Worm (Caenorhabditis elegans) whole organism, midembryonic: ENCODE results near the gene W04G3.11.

Experiments used
- T22C8.4 ChIP-seq: fragments of 200-800 bp; sonication (Bioruptor generic); IDR thresholded peaks from 2 replicates; pipeline ENCODE4 v1.3.6; 2022; ENCODE audit warnings: missing genetic modification characterization, missing compliant biosample characterization
- cog-1 ChIP-seq: sonication (generic microtip); optimal IDR thresholded peaks from 2 replicates; lab custom pipeline; 2016; ENCODE audit warnings: missing genetic modification characterization, missing compliant biosample characterization
- flt-1 ChIP-seq: fragments of 200-800 bp; sonication (Bioruptor generic); IDR thresholded peaks from 2 replicates; pipeline ENCODE4 v1.3.6; 2022; ENCODE audit warnings: missing genetic modification characterization, missing compliant biosample characterization
- klf-2 ChIP-seq: fragments of 200-800 bp; sonication (Bioruptor generic); conservative IDR thresholded peaks from 2 replicates; pipeline ENCODE4 v1.3.6; 2022; ENCODE audit warnings: missing genetic modification reagents, missing genetic modification characterization, missing compliant biosample characterization
- med-1 ChIP-seq: sonication (generic microtip); optimal IDR thresholded peaks from 2 replicates; lab custom pipeline; 2017; ENCODE audit warnings: missing genetic modification characterization, mild to moderate bottlenecking, missing compliant biosample characterization, antibody characterized with exemption, missing genetic modification reagents; ENCODE audit not compliant: insufficient read depth
- ref-1 ChIP-seq: fragments of 200-800 bp; sonication (Bioruptor generic); conservative IDR thresholded peaks from 2 replicates; pipeline ENCODE4 v1.3.6; 2022; ENCODE audit warnings: missing genetic modification reagents, missing genetic modification characterization, missing compliant biosample characterization
- tab-1 ChIP-seq: fragments of 200-800 bp; sonication (Bioruptor generic); IDR thresholded peaks from 2 replicates; pipeline ENCODE4 v1.3.6; 2022; ENCODE audit warnings: missing genetic modification characterization, missing compliant biosample characterization
- ztf-23 ChIP-seq: fragments of 200-800 bp; sonication (Bioruptor generic); IDR thresholded peaks from 2 replicates; pipeline ENCODE4 v1.3.6; 2022; ENCODE audit warnings: missing genetic modification reagents, missing genetic modification characterization, missing compliant biosample characterization
- ztf-29 ChIP-seq: fragments of 200-800 bp; sonication (Bioruptor generic); IDR thresholded peaks from 2 replicates; pipeline ENCODE4 v1.3.6; 2022; ENCODE audit warnings: missing genetic modification reagents, missing genetic modification characterization, missing compliant biosample characterization

W04G3.11 gene

ce11 chrX:11114420-11114819 lies 25.4 kb downstream of the W04G3.11 start:
- TF ChIP-seq flt-1 (GFP tag; lab: Robert Waterston, UW) (no peak), cog-1 (tag; lab: Kevin White, UChicago) (no peak), klf-2 (GFP tag; lab: Robert Waterston, UW) (no peak), med-1 (GFP tag; lab: Kevin White, UChicago) (no peak), ref-1 (GFP tag; lab: Robert Waterston, UW) (no peak), T22C8.4 (GFP tag; lab: Robert Waterston, UW) (no peak), ztf-29 (GFP tag; lab: Robert Waterston, UW) (no peak), ztf-23 (GFP tag; lab: Robert Waterston, UW) (no peak), tab-1 (no peak)

- TF ChIP-seq klf-2 (GFP tag; lab: Robert Waterston, UW) (no peak), ref-1 (GFP tag; lab: Robert Waterston, UW) (no peak), tab-1 (no peak), ztf-29 (GFP tag; lab: Robert Waterston, UW) (no peak), cog-1 (tag; lab: Kevin White, UChicago) (no peak), ztf-23 (GFP tag; lab: Robert Waterston, UW) (no peak), flt-1 (GFP tag; lab: Robert Waterston, UW) (no peak), T22C8.4 (GFP tag; lab: Robert Waterston, UW) (no peak), med-1 (GFP tag; lab: Kevin White, UChicago) (no peak)
Measured at ce11 chrX:11116723-11117122, 27.7 kb downstream of the W04G3.11 start, which contains the start of gene nlp-66. Gene nlp-66 (minus strand): TSS chrX:11116823.

ce11 chrX:11120808-11121207 lies 31.8 kb downstream of the W04G3.11 start, which contains the start of gene R08B4.3:
Gene R08B4.3 (minus strand): TSS chrX:11121005.
- TF ChIP-seq ztf-23 (GFP tag; lab: Robert Waterston, UW) (no peak), cog-1 (tag; lab: Kevin White, UChicago) (no peak), med-1 (GFP tag; lab: Kevin White, UChicago) (no peak), ref-1 (GFP tag; lab: Robert Waterston, UW) (no peak), ztf-29 (GFP tag; lab: Robert Waterston, UW) (no peak), flt-1 (GFP tag; lab: Robert Waterston, UW) (no peak), klf-2 (GFP tag; lab: Robert Waterston, UW) (no peak), tab-1 (no peak), T22C8.4 (GFP tag; lab: Robert Waterston, UW) (no peak)

- TF ChIP-seq ztf-29 (GFP tag; lab: Robert Waterston, UW): no peak
- TF ChIP-seq cog-1 (tag; lab: Kevin White, UChicago): no peak
- no peak for TF ChIP-seq ztf-23 (GFP tag; lab: Robert Waterston, UW)
- TF ChIP-seq klf-2 (GFP tag; lab: Robert Waterston, UW): no peak
- no peak for TF ChIP-seq T22C8.4 (GFP tag; lab: Robert Waterston, UW)
- no peak for TF ChIP-seq flt-1 (GFP tag; lab: Robert Waterston, UW)
- no peak for TF ChIP-seq med-1 (GFP tag; lab: Kevin White, UChicago)
Measured at ce11 chrX:11122412-11122811, 33.4 kb downstream of the W04G3.11 start.

- TF ChIP-seq tab-1 (no peak), ztf-23 (GFP tag; lab: Robert Waterston, UW) (no peak), ref-1 (GFP tag; lab: Robert Waterston, UW) (no peak), ztf-29 (GFP tag; lab: Robert Waterston, UW) (no peak), med-1 (GFP tag; lab: Kevin White, UChicago) (no peak), klf-2 (GFP tag; lab: Robert Waterston, UW) (no peak), cog-1 (tag; lab: Kevin White, UChicago) (no peak), flt-1 (GFP tag; lab: Robert Waterston, UW) (no peak), T22C8.4 (GFP tag; lab: Robert Waterston, UW) (no peak)
Measured at ce11 chrX:11123998-11124397, 35.0 kb downstream of the W04G3.11 start.

DNA sequence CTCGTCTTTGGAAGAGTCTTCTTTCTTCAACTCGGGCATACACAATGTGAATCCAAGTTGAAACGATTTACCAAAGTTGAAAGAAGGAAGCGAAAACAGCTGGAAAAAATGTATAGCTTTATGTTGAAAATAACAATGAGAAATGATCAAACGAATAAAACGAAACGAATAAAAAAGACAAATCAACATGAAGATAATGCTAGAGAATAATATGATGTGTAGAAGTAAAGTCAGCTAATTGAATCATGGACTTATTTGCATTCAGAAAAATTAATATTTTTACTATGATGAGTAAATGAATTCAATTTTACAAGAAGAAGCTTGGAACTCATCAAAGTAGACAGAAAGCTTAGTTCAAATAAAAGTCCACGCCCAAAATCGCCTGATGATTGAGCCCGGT lies 36.5 kb downstream of the W04G3.11 start, which contains the start of gene alr-1:
Gene alr-1, minus strand, starts transcription at position 101 of the 400 bp plus-strand sequence.
- TF ChIP-seq ztf-23 (GFP tag; lab: Robert Waterston, UW) (no peak), tab-1 (no peak)

ce11 chrX:11126259-11126658 lies 37.3 kb downstream of the W04G3.11 start:
- no peak for TF ChIP-seq ztf-23 (GFP tag; lab: Robert Waterston, UW)
- TF ChIP-seq flt-1 (GFP tag; lab: Robert Waterston, UW): no peak
- TF ChIP-seq cog-1 (tag; lab: Kevin White, UChicago): no peak
- TF ChIP-seq ztf-29 (GFP tag; lab: Robert Waterston, UW): no peak
- TF ChIP-seq tab-1: no peak
- no peak for TF ChIP-seq med-1 (GFP tag; lab: Kevin White, UChicago)
- TF ChIP-seq T22C8.4 (GFP tag; lab: Robert Waterston, UW): no peak
- no peak for TF ChIP-seq klf-2 (GFP tag; lab: Robert Waterston, UW)
- no peak for TF ChIP-seq ref-1 (GFP tag; lab: Robert Waterston, UW)

ce11 chrX:11132260-11132659 lies 43.3 kb downstream of the W04G3.11 start:
- no peak for TF ChIP-seq ztf-23 (GFP tag; lab: Robert Waterston, UW)
- TF ChIP-seq med-1 (GFP tag; lab: Kevin White, UChicago): no peak
- no peak for TF ChIP-seq ztf-29 (GFP tag; lab: Robert Waterston, UW)
- no peak for TF ChIP-seq tab-1
- TF ChIP-seq T22C8.4 (GFP tag; lab: Robert Waterston, UW): no peak
- TF ChIP-seq klf-2 (GFP tag; lab: Robert Waterston, UW): no peak
- TF ChIP-seq ref-1 (GFP tag; lab: Robert Waterston, UW): no peak
- no peak for TF ChIP-seq flt-1 (GFP tag; lab: Robert Waterston, UW)
- no peak for TF ChIP-seq cog-1 (tag; lab: Kevin White, UChicago)

DNA sequence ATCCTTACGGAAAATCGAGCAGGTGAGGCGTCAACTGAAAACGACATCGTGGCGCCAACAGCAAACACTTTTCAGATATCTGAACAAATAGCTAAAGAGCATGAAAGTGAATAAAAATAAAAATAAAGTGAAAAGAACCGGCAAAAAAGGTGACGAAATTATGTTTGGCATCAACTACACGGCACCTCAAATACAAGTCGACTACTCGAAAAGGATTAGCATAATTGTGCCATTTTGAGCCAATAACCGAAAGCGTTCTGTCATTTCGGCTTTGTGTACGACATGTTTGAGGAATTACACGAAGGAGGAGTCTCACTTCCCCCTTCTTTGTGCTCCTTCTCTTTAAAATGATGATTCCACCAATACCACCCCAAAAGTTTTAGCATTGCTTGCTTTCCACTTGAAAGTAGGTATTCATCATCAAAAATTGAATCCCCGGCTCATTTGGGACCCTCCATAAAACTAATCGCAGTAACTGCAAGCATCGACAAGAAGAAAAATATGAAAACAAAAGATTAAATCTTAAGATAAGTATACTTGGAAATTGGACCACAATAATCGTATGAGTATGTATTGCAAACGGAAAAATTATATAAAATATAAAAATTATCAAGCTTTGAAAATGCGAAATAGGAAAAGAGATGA lies 45.9 kb downstream of the W04G3.11 start:
- TF ChIP-seq klf-2 (GFP tag; lab: Robert Waterston, UW) (no peak), tab-1 (no peak), T22C8.4 (GFP tag; lab: Robert Waterston, UW) (no peak), ref-1 (GFP tag; lab: Robert Waterston, UW) (no peak)
